Fruit fly (Drosophila melanogaster) whole organism, embryonic: Measurements from ENCODE around the gene CG1640.

Experiments used
- B-H1 ChIP-seq: fragments of 200-800 bp; sonication (Bioruptor generic); IDR thresholded peaks from 3 replicates; pipeline ENCODE4 v1.3.6; 2022; ENCODE audit warnings: missing biosample characterization, missing genetic modification characterization
- CG11093 ChIP-seq: fragments of 200-800 bp; sonication (Bioruptor generic); IDR thresholded peaks from 3 replicates; pipeline ENCODE4 v1.3.6; 2022; ENCODE audit warnings: missing biosample characterization, missing genetic modification characterization
- CG11398 ChIP-seq: fragments of 200-800 bp; sonication (Bioruptor generic); optimal IDR thresholded peaks from 2 replicates; lab custom pipeline; 2016; ENCODE audit warnings: missing biosample characterization, missing genetic modification characterization
- CG14710 ChIP-seq: fragments of 200-800 bp; sonication (Bioruptor generic); optimal IDR thresholded peaks from 3 replicates; lab custom pipeline; 2019; ENCODE audit warnings: missing biosample characterization, mild to moderate bottlenecking, missing genetic modification characterization, moderate library complexity
- CG15269 ChIP-seq: fragments of 200-800 bp; sonication (Bioruptor generic); optimal IDR thresholded peaks from 2 replicates; lab custom pipeline; 2018; ENCODE audit warnings: missing biosample characterization, mild to moderate bottlenecking, missing genetic modification characterization, moderate library complexity
- CG1529 ChIP-seq: fragments of 200-800 bp; sonication (Bioruptor generic); optimal IDR thresholded peaks from 3 replicates; lab custom pipeline; 2018; ENCODE audit warnings: missing biosample characterization, missing genetic modification characterization
- CG30403 ChIP-seq: fragments of 200-800 bp; sonication (Bioruptor generic); optimal IDR thresholded peaks from 3 replicates; lab custom pipeline; 2016; ENCODE audit warnings: missing biosample characterization, missing genetic modification characterization
- CG30431 ChIP-seq: fragments of 200-800 bp; sonication (Bioruptor generic); optimal IDR thresholded peaks from 2 replicates; lab custom pipeline; 2017; ENCODE audit warnings: missing biosample characterization, missing genetic modification characterization
- CG31224 ChIP-seq: fragments of 200-800 bp; sonication (Bioruptor generic); IDR thresholded peaks from 2 replicates; pipeline ENCODE4 v1.3.6; 2022; ENCODE audit warnings: missing biosample characterization, missing genetic modification characterization
- CG3726 ChIP-seq: fragments of 200-800 bp; sonication (Bioruptor generic); IDR thresholded peaks from 3 replicates; pipeline ENCODE4, ENCODE4 v1.3.6; 2022; ENCODE audit warnings: missing biosample characterization, missing genetic modification characterization
- CG4404 ChIP-seq: fragments of 200-800 bp; sonication (Bioruptor generic); IDR thresholded peaks from 2 replicates; pipeline ENCODE4 v1.3.6; 2022; ENCODE audit warnings: missing biosample characterization, missing genetic modification characterization
- CG5180 ChIP-seq: fragments of 200-800 bp; sonication (Bioruptor generic); optimal IDR thresholded peaks from 3 replicates; lab custom pipeline; 2017; ENCODE audit warnings: missing biosample characterization, missing genetic modification characterization, mild to moderate bottlenecking, moderate library complexity, missing genetic modification reagents
- CG7372 ChIP-seq: fragments of 200-800 bp; sonication (Bioruptor generic); IDR thresholded peaks from 2 replicates; pipeline ENCODE4 v1.3.6; 2022; ENCODE audit warnings: missing biosample characterization, missing genetic modification characterization
- CG7745 ChIP-seq: fragments of 200-800 bp; sonication (Bioruptor generic); optimal IDR thresholded peaks from 2 replicates; lab custom pipeline; 2018; ENCODE audit warnings: missing biosample characterization, mild to moderate bottlenecking, missing genetic modification characterization, moderate library complexity
- CG8359 ChIP-seq: fragments of 200-800 bp; sonication (Bioruptor generic); optimal IDR thresholded peaks from 2 replicates; lab custom pipeline; 2017; ENCODE audit warnings: missing biosample characterization, mild to moderate bottlenecking, missing genetic modification characterization, borderline replicate concordance
- CG8765 ChIP-seq: fragments of 200-800 bp; sonication (Bioruptor generic); IDR thresholded peaks from 2 replicates; pipeline ENCODE4 v1.3.6; 2022; ENCODE audit warnings: missing biosample characterization, missing genetic modification characterization
- CG9797 ChIP-seq: fragments of 200-800 bp; sonication (Bioruptor generic); optimal IDR thresholded peaks from 3 replicates; lab custom pipeline; 2018; ENCODE audit warnings: missing biosample characterization, mild to moderate bottlenecking, missing genetic modification characterization
- CHES-1-like ChIP-seq: fragments of 200-800 bp; sonication (Bioruptor generic); optimal IDR thresholded peaks from 2 replicates; lab custom pipeline; 2016; ENCODE audit warnings: missing biosample characterization, missing genetic modification characterization
- Doc2 ChIP-seq: fragments of 200-800 bp; sonication (Bioruptor generic); IDR thresholded peaks from 2 replicates; pipeline ENCODE4 v1.3.6; 2022; ENCODE audit warnings: missing biosample characterization, missing genetic modification characterization
- Dp ChIP-seq: fragments of 200-800 bp; sonication (Bioruptor generic); optimal IDR thresholded peaks from 2 replicates; lab custom pipeline; 2018; ENCODE audit warnings: missing biosample characterization, mild to moderate bottlenecking, missing genetic modification characterization, moderate library complexity
- Ets97D ChIP-seq: fragments of 200-800 bp; sonication (Bioruptor generic); optimal IDR thresholded peaks from 3 replicates; lab custom pipeline; 2016; ENCODE audit warnings: missing biosample characterization, missing genetic modification characterization
- Hey ChIP-seq: fragments of 200-800 bp; sonication (Bioruptor generic); optimal IDR thresholded peaks from 3 replicates; lab custom pipeline; 2018; ENCODE audit warnings: missing biosample characterization, mild to moderate bottlenecking, missing genetic modification characterization
- Hmx ChIP-seq: fragments of 200-800 bp; sonication (Bioruptor generic); optimal IDR thresholded peaks from 2 replicates; lab custom pipeline; 2016; ENCODE audit warnings: missing biosample characterization, missing genetic modification characterization
- Hr39 ChIP-seq: fragments of >200 bp; optimal IDR thresholded peaks from 2 replicates; lab custom pipeline; 2017
- Hr78 ChIP-seq, 2 experiments: fragments of 200-800 bp in 1 of 2; fragments of >200 bp in 1 of 2; sonication (Bioruptor generic) in 1 of 2; optimal IDR thresholded peaks; 2 replicates each; lab custom pipeline; 2017 to 2019; ENCODE audit warnings: missing biosample characterization in 2 of 2, missing genetic modification characterization in 2 of 2, mild to moderate bottlenecking in 1 of 2, moderate library complexity in 1 of 2
- Max ChIP-seq: fragments of 200-800 bp; sonication (Bioruptor generic); optimal IDR thresholded peaks from 2 replicates; lab custom pipeline; 2016; ENCODE audit warnings: missing biosample characterization, mild to moderate bottlenecking, missing genetic modification characterization
- Meics ChIP-seq: fragments of 200-800 bp; sonication (Bioruptor generic); optimal IDR thresholded peaks from 2 replicates; lab custom pipeline; 2017; ENCODE audit warnings: missing biosample characterization, mild to moderate bottlenecking, missing genetic modification characterization
- Mes4 ChIP-seq: fragments of 200-800 bp; sonication (Bioruptor generic); optimal IDR thresholded peaks from 2 replicates; lab custom pipeline; 2016; ENCODE audit warnings: missing biosample characterization, missing genetic modification characterization
- Optix ChIP-seq: fragments of 200-800 bp; sonication (Bioruptor generic); IDR thresholded peaks from 3 replicates; pipeline ENCODE4 v1.3.6; 2022; ENCODE audit warnings: missing biosample characterization, missing genetic modification characterization
- Side ChIP-seq: fragments of 200-800 bp; sonication (Bioruptor generic); optimal IDR thresholded peaks from 2 replicates; lab custom pipeline; 2016; ENCODE audit warnings: missing biosample characterization, missing genetic modification characterization
- Spps ChIP-seq: fragments of 200-800 bp; sonication (Bioruptor generic); optimal IDR thresholded peaks from 2 replicates; lab custom pipeline; 2018; ENCODE audit warnings: missing biosample characterization, mild to moderate bottlenecking, missing genetic modification characterization
- Xrp1 ChIP-seq: fragments of 200-800 bp; sonication (Bioruptor generic); IDR thresholded peaks from 2 replicates; pipeline ENCODE4 v1.3.6; 2022; ENCODE audit warnings: missing biosample characterization, missing genetic modification characterization
- ap ChIP-seq: fragments of 200-800 bp; sonication (Bioruptor generic); IDR thresholded peaks from 2 replicates; pipeline ENCODE4 v1.3.6; 2022; ENCODE audit warnings: missing biosample characterization, missing genetic modification characterization
- ash1 ChIP-seq: fragments of 200-800 bp; sonication (Bioruptor generic); optimal IDR thresholded peaks from 2 replicates; lab custom pipeline; 2018; ENCODE audit warnings: missing biosample characterization, mild to moderate bottlenecking, missing genetic modification characterization
- bcd ChIP-seq: fragments of 200-800 bp; sonication (Bioruptor generic); optimal IDR thresholded peaks from 2 replicates; lab custom pipeline; 2017; ENCODE audit warnings: missing biosample characterization, mild to moderate bottlenecking, missing genetic modification characterization
- bigmax ChIP-seq: fragments of 200-800 bp; sonication (Bioruptor generic); optimal IDR thresholded peaks from 2 replicates; lab custom pipeline; 2018; ENCODE audit warnings: missing biosample characterization, mild to moderate bottlenecking, missing genetic modification characterization
- cad ChIP-seq: fragments of >200 bp; optimal IDR thresholded peaks from 2 replicates; lab custom pipeline; 2017; ENCODE audit warnings: missing biosample characterization, missing genetic modification characterization
- cg ChIP-seq: fragments of 200-800 bp; sonication (Bioruptor generic); optimal IDR thresholded peaks from 3 replicates; lab custom pipeline; 2019; ENCODE audit warnings: missing biosample characterization, mild to moderate bottlenecking, missing genetic modification characterization, moderate library complexity
- chm ChIP-seq: fragments of 200-800 bp; sonication (Bioruptor generic); IDR thresholded peaks from 2 replicates; pipeline ENCODE4 v1.3.6; 2022; ENCODE audit warnings: missing biosample characterization, missing genetic modification characterization
- crc ChIP-seq: fragments of 200-800 bp; sonication (Bioruptor generic); optimal IDR thresholded peaks from 2 replicates; lab custom pipeline; 2016; ENCODE audit warnings: missing biosample characterization, missing genetic modification characterization
- ems ChIP-seq: fragments of 200-800 bp; sonication (Bioruptor generic); optimal IDR thresholded peaks from 3 replicates; lab custom pipeline; 2016; ENCODE audit warnings: missing biosample characterization, missing genetic modification characterization
- kay ChIP-seq: fragments of 200-800 bp; sonication (Bioruptor generic); optimal IDR thresholded peaks from 2 replicates; lab custom pipeline; 2016; ENCODE audit warnings: missing biosample characterization, missing genetic modification characterization
- lbe ChIP-seq: fragments of 200-800 bp; sonication (Bioruptor generic); optimal IDR thresholded peaks from 2 replicates; lab custom pipeline; 2016; ENCODE audit warnings: missing biosample characterization, mild to moderate bottlenecking, missing genetic modification characterization
- nau ChIP-seq: fragments of 200-800 bp; sonication (Bioruptor generic); optimal IDR thresholded peaks from 3 replicates; lab custom pipeline; 2017; ENCODE audit warnings: missing biosample characterization, mild to moderate bottlenecking, missing genetic modification characterization, missing genetic modification reagents
- nom ChIP-seq: fragments of 200-800 bp; sonication (Bioruptor generic); optimal IDR thresholded peaks from 2 replicates; lab custom pipeline; 2017; ENCODE audit warnings: missing biosample characterization, missing genetic modification characterization, mild to moderate bottlenecking, moderate library complexity, missing genetic modification reagents
- odd ChIP-seq: fragments of 200-800 bp; sonication (Bioruptor generic); optimal IDR thresholded peaks from 2 replicates; lab custom pipeline; 2017; ENCODE audit warnings: missing biosample characterization, mild to moderate bottlenecking, missing genetic modification characterization
- pan ChIP-seq, 4 experiments: fragments of >200 bp in 3 of 4; fragments of 200-800 bp in 1 of 4; sonication (Bioruptor generic) in 1 of 4; optimal IDR thresholded peaks in 3 of 4; IDR thresholded peaks in 1 of 4; 2 replicates each; pipeline versions ENCODE4 v1.3.6 to Lab custom; 2017 to 2022; ENCODE audit warnings: missing biosample characterization in 2 of 4, missing genetic modification characterization in 2 of 4, mixed read lengths in 1 of 4
- row ChIP-seq: fragments of 200-800 bp; sonication (Bioruptor generic); IDR thresholded peaks from 3 replicates; pipeline ENCODE4 v1.3.6; 2022; ENCODE audit warnings: missing biosample characterization, missing genetic modification characterization
- sd ChIP-seq: fragments of 200-800 bp; sonication (Bioruptor generic); optimal IDR thresholded peaks from 3 replicates; lab custom pipeline; 2018; ENCODE audit warnings: missing biosample characterization, mild to moderate bottlenecking, missing genetic modification characterization, moderate library complexity
- sens ChIP-seq: fragments of 200-800 bp; sonication (Bioruptor generic); peaks from one replicate; lab custom pipeline; 2016; ENCODE audit warnings: missing biosample characterization, missing genetic modification characterization
- stwl ChIP-seq: fragments of 200-800 bp; sonication (Bioruptor generic); optimal IDR thresholded peaks from 3 replicates; lab custom pipeline; 2018; ENCODE audit warnings: missing biosample characterization, mild to moderate bottlenecking, missing genetic modification characterization, moderate library complexity

The CG1640 gene

DNA sequence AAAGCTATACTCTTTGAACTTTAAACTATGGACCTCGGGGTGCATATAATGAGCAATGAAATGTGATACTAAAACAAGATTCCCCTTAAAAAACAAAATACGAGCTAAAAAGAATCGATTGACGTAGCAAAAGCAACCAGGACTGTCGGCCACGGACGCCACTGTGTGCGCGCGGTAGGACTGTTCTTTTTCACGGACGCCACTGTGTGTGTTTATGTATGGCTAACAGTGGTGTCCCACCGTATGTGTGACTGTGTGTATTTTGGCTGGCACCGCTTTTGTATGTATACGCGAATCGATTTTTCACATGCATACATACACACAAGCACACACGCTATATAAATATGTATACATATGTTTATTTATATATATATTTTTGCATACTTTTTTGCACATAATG lies 13.4 kb downstream of the CG1640 start (continued):
- TF ChIP-seq nom (peak; percentile 73), Hey (no peak), ap (GFP tag; lab: Robert Waterston, UW) (0 out of 2 replicates have a peak, but pooled peaks have one; percentile 9), CG11093 (GFP tag; lab: Robert Waterston, UW) (no peak), Max (GFP tag; lab: Kevin White, UChicago) (peak; percentile 32), Side (GFP tag; lab: Kevin White, UChicago) (peak; percentile 57), chm (peak; percentile 71; the same call in 1 of the 2 replicates), bcd (peak; percentile 0), pan (optimal IDR thresholded peaks at IDR 0.05; lab: Kevin White, UChicago) (no peak), pan (GFP tag; optimal IDR thresholded peaks at IDR 0.05 in 1 of 2, IDR thresholded peaks at IDR 0.05 in 1 of 2) (peak in 1 of 2 experiments; percentile 63), cad (GFP tag; lab: Kevin White, UChicago) (no peak), Meics (GFP tag; lab: Kevin White, UChicago) (peak; percentile 65), sens (GFP tag; lab: Kevin White, UChicago) (peak; percentile 93), Mes4 (no peak), CG8765 (GFP tag; lab: Robert Waterston, UW) (no peak), Ets97D (GFP tag; lab: Kevin White, UChicago) (no peak), bigmax (GFP tag; lab: Kevin White, UChicago) (no peak), CG14710 (tag; lab: Kevin White, UChicago) (peak; percentile 13), Spps (tag; lab: Kevin White, UChicago) (no peak), CG15269 (tag; lab: Kevin White, UChicago) (peak; percentile 53), CG31224 (GFP tag; lab: Robert Waterston, UW) (no peak), stwl (tag; lab: Kevin White, UChicago) (peak; percentile 13), CG1529 (GFP tag; lab: Kevin White, UChicago) (peak; percentile 3), B-H1 (GFP tag; lab: Robert Waterston, UW) (no peak; the same call in 2 of the 3 replicates), row (peak; percentile 42), Dp (GFP tag; lab: Kevin White, UChicago) (peak; percentile 9), CHES-1-like (GFP tag; lab: Kevin White, UChicago) (peak; percentile 56), CG7372 (GFP tag; lab: Robert Waterston, UW) (no peak), CG30431 (GFP tag; lab: Kevin White, UChicago) (no peak), Optix (GFP tag; lab: Robert Waterston, UW) (0 out of 3 replicates have a peak, but pooled peaks have one; percentile 45), Hr39 (no peak), crc (GFP tag; lab: Kevin White, UChicago) (no peak), cg (peak; percentile 83), CG3726 (no peak), Hr78 (GFP tag; optimal IDR thresholded peaks at IDR 0.05; lab: Kevin White, UChicago) (no peak), CG7745 (no peak), CG30403 (GFP tag; lab: Kevin White, UChicago) (peak; percentile 55), ems (GFP tag; lab: Kevin White, UChicago) (peak; percentile 38), Hmx (GFP tag; lab: Kevin White, UChicago) (no peak), CG4404 (GFP tag; lab: Robert Waterston, UW) (no peak), odd (GFP tag; lab: Kevin White, UChicago) (peak; percentile 11), CG11398 (GFP tag; lab: Kevin White, UChicago) (peak; percentile 17), CG9797 (GFP tag; lab: Kevin White, UChicago) (no peak), nau (no peak), Doc2 (GFP tag; lab: Robert Waterston, UW) (no peak), CG5180 (GFP tag; lab: Kevin White, UChicago) (peak; percentile 12), lbe (GFP tag; lab: Kevin White, UChicago) (peak; percentile 35), kay (GFP tag; lab: Kevin White, UChicago) (peak; percentile 42), CG8359 (GFP tag; lab: Kevin White, UChicago) (no peak), ash1 (GFP tag; lab: Kevin White, UChicago) (peak; percentile 41), Xrp1 (GFP tag; lab: Robert Waterston, UW) (peak; percentile 34), sd (tag; lab: Kevin White, UChicago) (no peak)
